Fruit fly (Drosophila melanogaster) whole organism, adult: Measurements from ENCODE around the gene Chc.

Experiments used
- CG12768 ChIP-seq: fragments of 200-800 bp; sonication (Bioruptor generic); optimal IDR thresholded peaks from 2 replicates; lab custom pipeline; 2017; ENCODE audit warnings: missing biosample characterization, missing genetic modification characterization, mild to moderate bottlenecking, moderate library complexity, missing genetic modification reagents
- CG14711 ChIP-seq: fragments of 200-800 bp; sonication (Bioruptor generic); optimal IDR thresholded peaks from 2 replicates; lab custom pipeline; 2018; ENCODE audit warnings: missing biosample characterization, mild to moderate bottlenecking, missing genetic modification characterization, moderate library complexity
- CG5204 ChIP-seq: fragments of 200-800 bp; sonication (Bioruptor generic); optimal IDR thresholded peaks from 2 replicates; lab custom pipeline; 2016; ENCODE audit warnings: missing biosample characterization, missing genetic modification characterization
- Clk ChIP-seq: fragments of 200-800 bp; sonication (Bioruptor generic); optimal IDR thresholded peaks from 2 replicates; lab custom pipeline; 2017; ENCODE audit warnings: missing biosample characterization, missing genetic modification characterization
- Crg-1 ChIP-seq: fragments of 200-800 bp; sonication (Bioruptor generic); optimal IDR thresholded peaks from 2 replicates; lab custom pipeline; 2016; ENCODE audit warnings: missing biosample characterization, missing genetic modification characterization
- Hr96 ChIP-seq: fragments of 200-800 bp; sonication (Bioruptor generic); optimal IDR thresholded peaks from 2 replicates; lab custom pipeline; 2016; ENCODE audit warnings: missing biosample characterization, missing genetic modification characterization
- Mnt ChIP-seq: fragments of 200-800 bp; sonication (Bioruptor generic); optimal IDR thresholded peaks from 2 replicates; lab custom pipeline; 2016; ENCODE audit warnings: missing biosample characterization, mild to moderate bottlenecking, missing genetic modification characterization
- bab1 ChIP-seq: fragments of 200-800 bp; sonication (Bioruptor generic); optimal IDR thresholded peaks from 3 replicates; lab custom pipeline; 2019; ENCODE audit warnings: missing biosample characterization, mild to moderate bottlenecking, missing genetic modification characterization, moderate library complexity
- kay ChIP-seq: fragments of 200-800 bp; sonication (Bioruptor generic); peaks from one replicate; lab custom pipeline; 2016; ENCODE audit warnings: missing biosample characterization, missing genetic modification characterization, borderline replicate concordance
- pad ChIP-seq: fragments of 200-800 bp; sonication (Bioruptor generic); optimal IDR thresholded peaks from 3 replicates; lab custom pipeline; 2017; ENCODE audit warnings: missing biosample characterization, missing genetic modification characterization, mild to moderate bottlenecking, moderate library complexity, missing genetic modification reagents

dm6 chrX:15834594-15835236 lies 575 bp downstream of the Chc start:
- TF ChIP-seq kay (GFP tag; lab: Kevin White, UChicago) (peak; percentile 96), Clk (GFP tag; lab: Kevin White, UChicago) (no peak), bab1 (GFP tag; lab: Kevin White, UChicago) (no peak), CG14711 (no peak), Mnt (GFP tag; lab: Kevin White, UChicago) (peak; percentile 43), pad (GFP tag; lab: Kevin White, UChicago) (peak; percentile 74), CG12768 (GFP tag; lab: Kevin White, UChicago) (no peak), Hr96 (GFP tag; lab: Kevin White, UChicago) (no peak), CG5204 (no peak), Crg-1 (no peak)
